Fruit fly (Drosophila melanogaster) whole organism, larva: ENCODE results near the gene HisRS.

Experiments used
- noc ChIP-seq: fragments of 200-800 bp; sonication (Bioruptor generic); optimal IDR thresholded peaks from 3 replicates; lab custom pipeline; 2019; ENCODE audit warnings: missing biosample characterization, mild to moderate bottlenecking, missing genetic modification characterization, moderate library complexity

HisRS gene

dm6 chrX:18508565-18508964 lies 6.7 kb upstream of the HisRS start:
- TF ChIP-seq noc: no peak

- no peak for TF ChIP-seq noc
Observed at dm6 chrX:18509430-18509829, 5.8 kb upstream of the HisRS start.

- no peak for TF ChIP-seq noc
Observed at dm6 chrX:18510884-18511283, 4.3 kb upstream of the HisRS start.

dm6 chrX:18512271-18512679 lies 3.0 kb upstream of the HisRS start, which contains the start of gene Ggt-1:
Gene Ggt-1, minus strand, starts transcription at chrX:18512521.
- no peak for TF ChIP-seq noc

dm6 chrX:18514767-18515166 lies 461 bp upstream of the HisRS start, which contains the start of gene CG6470:
Gene CG6470, minus strand, starts transcription at chrX:18514867.
- TF ChIP-seq noc: no peak

DNA sequence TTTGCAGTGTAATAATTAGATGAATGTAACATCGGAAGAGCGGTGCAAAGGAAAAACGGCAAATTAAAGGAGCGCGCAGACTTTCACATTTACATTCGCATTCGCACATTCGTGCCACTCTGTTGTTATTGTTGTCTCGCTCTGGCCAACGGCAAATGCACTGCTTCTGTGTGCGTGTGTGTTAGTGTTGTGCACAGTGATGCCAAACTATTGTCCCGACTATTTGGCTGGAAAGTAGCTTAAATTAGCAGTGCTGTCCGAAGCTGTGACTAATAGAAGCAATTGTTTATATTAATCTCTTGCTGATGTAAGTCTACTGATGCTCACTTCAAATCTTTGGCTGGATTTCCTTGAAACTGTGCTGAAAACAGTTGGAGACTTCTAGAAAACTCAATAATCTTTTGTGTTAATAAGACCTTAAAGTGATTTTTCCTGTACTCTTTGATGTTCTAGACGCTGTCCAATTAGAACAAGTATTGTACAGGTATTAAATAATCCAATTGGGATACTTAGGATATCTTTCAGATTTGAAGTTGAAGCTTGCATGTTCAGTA lies 837 bp downstream of the HisRS start:
- TF ChIP-seq noc: no peak

dm6 chrX:18517415-18517814 lies 2.2 kb downstream of the HisRS start:
- TF ChIP-seq noc: no peak

dm6 chrX:18520360-18520759 lies 5.1 kb downstream of the HisRS start:
- TF ChIP-seq noc: no peak

DNA sequence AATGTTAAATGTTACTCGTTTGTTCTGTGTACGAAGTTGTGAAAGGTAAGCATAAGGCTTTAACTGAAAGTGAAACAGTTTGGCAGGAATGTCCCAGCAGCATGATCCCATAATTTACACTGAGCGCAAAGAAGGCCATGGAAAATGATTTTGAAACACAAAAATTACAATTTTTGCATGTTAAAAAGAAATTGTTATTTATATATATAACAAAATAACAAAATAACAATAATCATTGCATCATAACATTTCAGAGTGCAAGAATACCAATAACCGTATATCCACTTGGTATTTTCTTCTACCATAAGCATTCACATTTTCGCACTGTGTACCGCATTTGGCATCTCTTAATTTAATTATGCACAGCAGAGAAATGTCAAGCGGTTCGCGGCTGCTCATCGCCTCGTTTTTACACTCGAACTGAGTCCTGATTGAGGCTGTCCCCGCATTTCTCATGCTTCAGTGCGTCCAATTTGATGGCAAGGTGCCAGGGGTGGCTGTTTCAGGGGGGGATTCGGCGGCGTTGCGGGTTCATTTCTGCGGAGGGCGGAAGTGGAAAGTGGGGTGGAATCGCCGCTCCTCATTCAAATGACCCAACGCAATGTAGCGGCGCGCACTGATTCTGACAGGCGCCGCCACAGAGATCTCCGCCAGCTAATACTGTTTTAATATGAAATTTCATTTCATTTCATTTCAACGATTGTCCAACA lies 7.3 kb downstream of the HisRS start, which contains the start of gene CG6481:
Gene CG6481 (minus strand): TSS at position 51 of the 710 bp plus-strand sequence.
- no peak for TF ChIP-seq noc

DNA sequence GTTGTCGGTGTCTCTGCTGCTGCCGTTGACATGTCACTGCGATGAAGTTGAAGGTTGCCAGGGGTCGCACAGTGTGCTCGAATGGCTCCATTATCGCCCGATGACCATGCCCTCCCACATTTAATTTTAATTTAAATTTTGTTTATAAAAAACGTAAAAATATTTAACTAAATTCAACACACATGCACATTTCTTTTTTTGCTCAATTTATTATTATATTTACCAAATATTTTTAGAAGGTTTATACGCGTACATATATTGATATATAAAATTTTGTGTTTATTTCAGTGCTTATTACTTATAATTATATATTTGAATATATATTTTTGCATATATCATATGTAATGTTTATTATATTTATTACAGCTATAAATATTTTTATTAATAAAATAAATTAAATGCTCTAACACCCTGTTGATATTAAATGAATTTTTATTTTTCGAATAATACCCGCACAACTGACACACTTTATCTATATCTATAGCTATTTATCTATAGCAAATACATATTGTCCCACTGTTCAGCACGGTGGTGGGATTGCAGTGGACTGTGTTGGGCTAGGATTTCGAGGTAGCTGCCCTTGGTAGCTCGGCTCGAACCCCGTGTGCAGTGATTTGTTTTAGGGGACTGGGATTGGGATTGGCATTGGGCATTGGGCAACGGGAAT lies 8.1 kb downstream of the HisRS start:
- no peak for TF ChIP-seq noc

DNA sequence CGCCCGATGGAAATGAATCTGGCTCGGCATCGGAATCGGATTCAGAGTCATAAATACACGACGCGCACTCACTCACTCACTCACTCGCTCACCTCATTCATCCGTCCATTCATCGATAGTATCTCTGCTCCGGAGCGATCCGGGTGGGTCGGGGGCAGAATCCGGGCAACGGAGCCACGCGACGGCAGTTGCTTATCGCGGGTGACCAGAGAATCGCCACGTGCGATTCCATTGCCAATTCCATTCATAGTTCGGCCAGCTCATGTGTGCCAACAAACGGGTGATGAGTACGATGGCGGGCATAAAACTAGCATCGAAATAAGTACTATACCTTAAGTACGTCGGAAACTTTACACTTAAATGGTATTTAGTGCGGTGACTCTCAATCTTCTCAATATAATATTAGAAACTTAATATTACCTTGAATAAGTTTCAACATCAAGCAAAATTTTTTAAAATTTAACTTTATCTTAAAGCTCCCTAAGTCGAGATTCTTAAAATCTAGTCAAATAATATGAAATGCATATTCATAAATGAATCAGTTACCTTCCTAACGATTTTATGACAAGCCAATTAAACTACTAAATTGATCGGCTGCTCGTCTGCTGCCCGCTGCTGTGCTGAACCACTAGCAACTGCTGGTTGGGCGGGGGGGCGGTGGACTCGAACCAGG lies 9.5 kb downstream of the HisRS start:
- TF ChIP-seq noc: no peak

DNA sequence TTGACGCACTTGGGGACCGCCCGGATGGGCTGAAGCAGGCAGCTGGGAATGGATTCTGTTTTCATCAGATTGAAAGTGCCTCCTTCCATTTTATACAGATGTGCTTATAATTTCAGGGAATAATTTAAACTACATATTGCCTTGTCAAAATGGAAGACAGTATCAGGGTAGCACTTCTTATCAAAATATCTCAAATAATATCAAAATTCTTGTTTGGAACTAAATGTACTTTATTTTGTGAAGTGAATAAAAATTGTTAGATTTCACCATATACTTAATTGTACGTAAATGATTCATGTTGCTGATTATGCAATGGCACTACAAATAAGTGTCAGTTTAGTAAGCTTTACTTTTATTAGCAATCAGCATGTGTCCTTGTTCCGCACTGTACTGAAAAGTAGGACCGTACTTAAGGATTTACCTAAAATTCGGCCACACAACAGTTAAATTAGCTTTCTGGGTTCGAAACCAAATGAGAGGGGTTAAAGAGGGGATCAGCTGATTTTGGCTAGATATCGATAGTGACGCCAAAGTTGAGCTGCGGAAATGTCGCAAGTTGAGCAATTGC lies 13.0 kb downstream of the HisRS start, which contains the start of the genes CG15042 and CG15047:
Gene CG15042 (minus strand): TSS at position 101 of the 568 bp plus-strand sequence.
Gene CG15047 (plus strand): TSS at position 518 of the 568 bp plus-strand sequence.
- no peak for TF ChIP-seq noc

DNA sequence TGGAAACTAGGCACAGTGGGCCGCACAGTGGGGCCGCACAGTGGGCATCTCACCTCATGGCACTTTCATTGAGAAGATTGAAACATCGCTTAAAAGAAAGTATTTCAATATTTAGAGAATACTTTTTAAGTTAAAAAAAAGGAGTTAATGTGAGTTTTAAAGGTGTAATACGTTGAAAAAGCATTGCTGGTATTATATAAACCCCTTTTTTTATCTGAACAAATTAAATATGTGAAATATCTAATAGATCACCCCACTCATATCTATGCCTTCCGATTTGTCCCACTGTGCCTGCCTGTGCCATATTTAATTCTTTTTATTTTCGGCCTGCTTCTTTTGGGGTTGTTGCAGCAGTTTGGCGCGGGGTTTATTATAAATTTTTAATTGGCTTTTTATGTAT lies 18.1 kb downstream of the HisRS start:
- no peak for TF ChIP-seq noc

- TF ChIP-seq noc: no peak
Observed at dm6 chrX:18534393-18534792, 19.2 kb downstream of the HisRS start.

DNA sequence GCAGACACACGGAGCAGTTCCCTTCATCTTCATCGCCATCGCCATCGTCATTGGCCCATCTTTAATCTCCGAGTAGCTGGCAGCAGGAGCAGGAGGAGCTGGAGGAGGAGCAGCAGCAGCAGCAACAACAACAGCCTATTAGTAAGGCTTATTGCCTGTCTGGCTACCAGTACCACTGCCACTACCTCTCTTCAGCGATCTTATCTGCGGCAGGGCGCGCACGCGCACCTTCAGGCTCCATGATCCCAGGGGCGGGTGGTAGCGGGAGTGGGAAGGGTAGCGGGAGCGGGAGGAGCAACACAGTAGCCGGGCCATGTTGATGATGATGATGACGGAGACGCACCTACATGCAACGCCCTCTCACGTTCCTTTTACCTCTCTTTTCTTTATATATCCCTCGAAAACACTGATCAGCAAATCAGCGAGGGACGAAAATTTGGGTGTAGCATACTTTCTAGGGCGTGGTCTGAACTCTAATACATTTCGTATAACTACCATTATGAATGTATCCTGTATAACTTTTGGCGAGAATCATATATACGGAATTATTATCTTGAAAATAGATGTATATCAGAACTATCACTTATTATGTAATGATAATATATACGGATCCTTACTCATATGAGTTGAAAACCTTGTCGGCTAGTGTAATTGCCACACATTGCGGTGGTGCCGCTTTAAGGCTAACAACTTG lies 22.0 kb downstream of the HisRS start:
- no peak for TF ChIP-seq noc
